Worm (Caenorhabditis elegans): Measurements from ENCODE around the gene ZK697.8.

- TF ChIP-seq lin-26 (GFP tag; IDR thresholded peaks at IDR 0.05) (no peak), lin-35 (GFP tag; optimal IDR thresholded peaks at IDR 0.05) (no peak), egl-44 (GFP tag; IDR thresholded peaks at IDR 0.05) (no peak), ama-1 (optimal IDR thresholded peaks at IDR 0.05) (no peak), ama-1 (GFP tag; optimal IDR thresholded peaks at IDR 0.05) (no peak), ceh-40 (GFP tag; IDR thresholded peaks at IDR 0.05) (no peak), mel-28 (tag; optimal IDR thresholded peaks at IDR 0.05; ENCODE audit: borderline replicate concordance) (no peak), snpc-4 (GFP tag; optimal IDR thresholded peaks at IDR 0.05) (no peak), snpc-4 (tag; optimal IDR thresholded peaks at IDR 0.05) (no peak), Y56A3A.18 (GFP tag; IDR thresholded peaks at IDR 0.05) (no peak), lsl-1 (GFP tag; optimal IDR thresholded peaks at IDR 0.05) (no peak), F52B5.7 (tag; optimal IDR thresholded peaks at IDR 0.05) (no peak), B0035.1 (tag; optimal IDR thresholded peaks at IDR 0.05) (no peak)
Observed at ce11 chrV:1725353-1725752, 23.6 kb downstream of the ZK697.8 start, which contains the start of gene sri-27.
